Fruit fly (Drosophila melanogaster) whole organism, embryonic: ENCODE results near the gene Bili.

Experiments used
- CG10431 ChIP-seq: fragments of 200-800 bp; sonication (Bioruptor generic); optimal IDR thresholded peaks from 3 replicates; lab custom pipeline; 2018; ENCODE audit warnings: missing biosample characterization, mild to moderate bottlenecking, missing genetic modification characterization
- CG11093 ChIP-seq: fragments of 200-800 bp; sonication (Bioruptor generic); IDR thresholded peaks from 3 replicates; pipeline ENCODE4 v1.3.6; 2022; ENCODE audit warnings: missing biosample characterization, missing genetic modification characterization
- CG11398 ChIP-seq: fragments of 200-800 bp; sonication (Bioruptor generic); optimal IDR thresholded peaks from 2 replicates; lab custom pipeline; 2016; ENCODE audit warnings: missing biosample characterization, missing genetic modification characterization
- CG12219 ChIP-seq: fragments of 200-800 bp; sonication (Bioruptor generic); optimal IDR thresholded peaks from 3 replicates; lab custom pipeline; 2018; ENCODE audit warnings: missing biosample characterization, mild to moderate bottlenecking, missing genetic modification characterization
- CG14667 ChIP-seq: fragments of 200-800 bp; sonication (Bioruptor generic); IDR thresholded peaks from 2 replicates; pipeline ENCODE4 v1.3.6; 2022; ENCODE audit warnings: missing biosample characterization, missing genetic modification characterization
- CG14965 ChIP-seq: fragments of 200-800 bp; sonication (Bioruptor generic); optimal IDR thresholded peaks from 2 replicates; lab custom pipeline; 2016; ENCODE audit warnings: missing biosample characterization, missing genetic modification characterization, borderline replicate concordance
- CG15601 ChIP-seq: fragments of 200-800 bp; sonication (Bioruptor generic); optimal IDR thresholded peaks from 3 replicates; lab custom pipeline; 2019; ENCODE audit warnings: missing biosample characterization, mild to moderate bottlenecking, missing genetic modification characterization, moderate library complexity
- CG1602 ChIP-seq: fragments of 200-800 bp; sonication (Bioruptor generic); optimal IDR thresholded peaks from 3 replicates; lab custom pipeline; 2016; ENCODE audit warnings: missing biosample characterization, missing genetic modification characterization
- CG17361 ChIP-seq: fragments of 200-800 bp; sonication (Bioruptor generic); IDR thresholded peaks from 3 replicates; pipeline ENCODE4 v1.3.6; 2022; ENCODE audit warnings: missing biosample characterization, missing genetic modification characterization
- CG17568 ChIP-seq: fragments of 200-800 bp; sonication (Bioruptor generic); optimal IDR thresholded peaks from 2 replicates; lab custom pipeline; 2018; ENCODE audit warnings: missing biosample characterization, mild to moderate bottlenecking, missing genetic modification characterization, moderate library complexity
- CG31441 ChIP-seq: fragments of 200-800 bp; sonication (Bioruptor generic); IDR thresholded peaks from 2 replicates; pipeline ENCODE4 v1.3.6; 2022; ENCODE audit warnings: missing biosample characterization, missing genetic modification characterization
- CG4730 ChIP-seq: fragments of 200-800 bp; sonication (Bioruptor generic); IDR thresholded peaks from 2 replicates; pipeline ENCODE4 v1.3.6; 2022; ENCODE audit warnings: missing biosample characterization, missing genetic modification characterization
- CG6689 ChIP-seq: fragments of 200-800 bp; sonication (Bioruptor generic); IDR thresholded peaks from 2 replicates; pipeline ENCODE4 v1.3.6; 2022; ENCODE audit warnings: missing biosample characterization, missing genetic modification characterization
- CG6765 ChIP-seq: fragments of 200-800 bp; sonication (Bioruptor generic); optimal IDR thresholded peaks from 3 replicates; lab custom pipeline; 2017; ENCODE audit warnings: missing biosample characterization, mild to moderate bottlenecking, missing genetic modification characterization
- CG6791 ChIP-seq: fragments of 200-800 bp; sonication (Bioruptor generic); IDR thresholded peaks from 3 replicates; pipeline ENCODE4 v1.3.6; 2022; ENCODE audit warnings: missing biosample characterization, missing genetic modification characterization; ENCODE audit not compliant: partially characterized antibody
- CG7271 ChIP-seq: fragments of 200-800 bp; sonication (Bioruptor generic); optimal IDR thresholded peaks from 2 replicates; lab custom pipeline; 2018; ENCODE audit warnings: missing biosample characterization, mild to moderate bottlenecking, missing genetic modification characterization, moderate library complexity
- CG7372 ChIP-seq: fragments of 200-800 bp; sonication (Bioruptor generic); IDR thresholded peaks from 2 replicates; pipeline ENCODE4 v1.3.6; 2022; ENCODE audit warnings: missing biosample characterization, missing genetic modification characterization
- CG7928 ChIP-seq: fragments of 200-800 bp; sonication (Bioruptor generic); optimal IDR thresholded peaks from 2 replicates; lab custom pipeline; 2017; ENCODE audit warnings: missing biosample characterization, mild to moderate bottlenecking, missing genetic modification characterization
- CG9727 ChIP-seq: fragments of 200-800 bp; sonication (Bioruptor generic); optimal IDR thresholded peaks from 3 replicates; lab custom pipeline; 2017; ENCODE audit warnings: missing biosample characterization, mild to moderate bottlenecking, missing genetic modification characterization
- Camta ChIP-seq: fragments of 200-800 bp; sonication (Bioruptor generic); optimal IDR thresholded peaks from 2 replicates; lab custom pipeline; 2016; ENCODE audit warnings: missing biosample characterization, missing genetic modification characterization
- Dip2 ChIP-seq: fragments of 200-800 bp; sonication (Bioruptor generic); IDR thresholded peaks from 2 replicates; pipeline ENCODE4 v1.3.6; 2022; ENCODE audit warnings: missing biosample characterization, missing genetic modification characterization
- Dref ChIP-seq: fragments of 200-800 bp; sonication (Bioruptor generic); IDR thresholded peaks from 2 replicates; pipeline ENCODE4 v1.3.6; 2022; ENCODE audit warnings: missing biosample characterization, missing genetic modification characterization
- Drgx ChIP-seq: fragments of 200-800 bp; sonication (Bioruptor generic); IDR thresholded peaks from 2 replicates; pipeline ENCODE4 v1.3.6; 2022; ENCODE audit warnings: missing biosample characterization, missing genetic modification characterization
- Fer3 ChIP-seq: fragments of 200-800 bp; sonication (Bioruptor generic); optimal IDR thresholded peaks from 2 replicates; lab custom pipeline; 2018; ENCODE audit warnings: missing biosample characterization, mild to moderate bottlenecking, missing genetic modification characterization, moderate library complexity
- Hr39 ChIP-seq: fragments of >200 bp; optimal IDR thresholded peaks from 2 replicates; lab custom pipeline; 2017
- Oaz ChIP-seq: fragments of 200-800 bp; sonication (Bioruptor generic); IDR thresholded peaks from 2 replicates; pipeline ENCODE4 v1.3.6; 2022; ENCODE audit warnings: missing biosample characterization, missing genetic modification characterization
- Oli ChIP-seq: fragments of 200-800 bp; sonication (Bioruptor generic); optimal IDR thresholded peaks from 2 replicates; lab custom pipeline; 2018; ENCODE audit warnings: missing biosample characterization, mild to moderate bottlenecking, missing genetic modification characterization, moderate library complexity
- Ravus ChIP-seq: fragments of 200-800 bp; sonication (Bioruptor generic); IDR thresholded peaks from 2 replicates; pipeline ENCODE4 v1.3.6; 2022; ENCODE audit warnings: missing biosample characterization, missing genetic modification characterization
- Side ChIP-seq: fragments of 200-800 bp; sonication (Bioruptor generic); optimal IDR thresholded peaks from 2 replicates; lab custom pipeline; 2016; ENCODE audit warnings: missing biosample characterization, missing genetic modification characterization
- Six4 ChIP-seq: fragments of 200-800 bp; sonication (Bioruptor generic); optimal IDR thresholded peaks from 2 replicates; lab custom pipeline; 2016; ENCODE audit warnings: missing biosample characterization, missing genetic modification characterization
- Sox100B ChIP-seq: fragments of 200-800 bp; sonication (Bioruptor generic); optimal IDR thresholded peaks from 3 replicates; lab custom pipeline; 2018; ENCODE audit warnings: missing biosample characterization, mild to moderate bottlenecking, missing genetic modification characterization
- Taf1 ChIP-seq: fragments of 200-800 bp; sonication (Bioruptor generic); IDR thresholded peaks from 2 replicates; pipeline ENCODE4 v1.3.6; 2022; ENCODE audit warnings: missing biosample characterization, missing genetic modification characterization
- Usf ChIP-seq: fragments of 200-800 bp; sonication (Bioruptor generic); optimal IDR thresholded peaks from 2 replicates; lab custom pipeline; 2017; ENCODE audit warnings: missing genotype, missing biosample characterization, missing genetic modification characterization
- ab ChIP-seq: fragments of 200-800 bp; sonication (Bioruptor generic); optimal IDR thresholded peaks from 2 replicates; lab custom pipeline; 2016; ENCODE audit warnings: missing biosample characterization, missing genetic modification characterization
- bsh ChIP-seq, 2 experiments: fragments of 200-800 bp; sonication (Bioruptor generic); optimal IDR thresholded peaks; 2 replicates each; lab custom pipeline; 2017 to 2018; ENCODE audit warnings: mild to moderate bottlenecking in 2 of 2, missing biosample characterization in 2 of 2, missing genetic modification characterization in 2 of 2, moderate library complexity in 1 of 2
- chinmo ChIP-seq: fragments of 200-800 bp; sonication (Bioruptor generic); IDR thresholded peaks from 4 replicates; pipeline ENCODE4 v1.3.6; 2022; ENCODE audit warnings: missing biosample characterization, missing genetic modification characterization; ENCODE audit not compliant: partially characterized antibody
- ems ChIP-seq: fragments of 200-800 bp; sonication (Bioruptor generic); optimal IDR thresholded peaks from 3 replicates; lab custom pipeline; 2016; ENCODE audit warnings: missing biosample characterization, missing genetic modification characterization
- gcm2 ChIP-seq: fragments of 200-800 bp; sonication (Bioruptor generic); optimal IDR thresholded peaks from 2 replicates; lab custom pipeline; 2016; ENCODE audit warnings: missing biosample characterization, missing genetic modification characterization
- ind ChIP-seq: fragments of 200-800 bp; sonication (Bioruptor generic); optimal IDR thresholded peaks from 3 replicates; lab custom pipeline; 2016; ENCODE audit warnings: missing biosample characterization, missing genetic modification characterization
- kah ChIP-seq: fragments of 200-800 bp; sonication (Bioruptor generic); optimal IDR thresholded peaks from 2 replicates; lab custom pipeline; 2018; ENCODE audit warnings: missing biosample characterization, mild to moderate bottlenecking, missing genetic modification characterization
- knrl ChIP-seq: fragments of 200-800 bp; sonication (Bioruptor generic); IDR thresholded peaks from 3 replicates; pipeline ENCODE4 v1.3.6; 2022; ENCODE audit warnings: missing biosample characterization, missing genetic modification characterization; ENCODE audit not compliant: partially characterized antibody
- lilli ChIP-seq: fragments of 200-800 bp; sonication (Bioruptor generic); optimal IDR thresholded peaks from 3 replicates; lab custom pipeline; 2016; ENCODE audit warnings: missing biosample characterization, missing genetic modification characterization
- lov ChIP-seq, 2 experiments: fragments of 200-800 bp in 1 of 2; fragments of >200 bp in 1 of 2; sonication (Bioruptor generic) in 1 of 2; IDR thresholded peaks in 1 of 2; optimal IDR thresholded peaks in 1 of 2; 2 replicates in 1 of 2; 3 replicates in 1 of 2; pipeline versions ENCODE4 v1.3.6 to Lab custom; 2017 to 2022; ENCODE audit warnings: missing biosample characterization in 1 of 2, missing genetic modification characterization in 1 of 2
- odd ChIP-seq: fragments of 200-800 bp; sonication (Bioruptor generic); optimal IDR thresholded peaks from 2 replicates; lab custom pipeline; 2017; ENCODE audit warnings: missing biosample characterization, mild to moderate bottlenecking, missing genetic modification characterization
- otp ChIP-seq: fragments of 200-800 bp; sonication (Bioruptor generic); IDR thresholded peaks from 3 replicates; pipeline ENCODE4, ENCODE4 v1.3.6; 2022; ENCODE audit warnings: missing biosample characterization, missing genetic modification characterization
- peb ChIP-seq: fragments of 200-800 bp; sonication (Bioruptor generic); IDR thresholded peaks from 2 replicates; pipeline ENCODE4 v1.3.6; 2022; ENCODE audit warnings: missing biosample characterization, missing genetic modification characterization
- pita ChIP-seq: fragments of 200-800 bp; sonication (Bioruptor generic); optimal IDR thresholded peaks from 2 replicates; lab custom pipeline; 2017; ENCODE audit warnings: missing biosample characterization, mild to moderate bottlenecking, missing genetic modification characterization
- rib ChIP-seq: fragments of 200-800 bp; sonication (Bioruptor generic); IDR thresholded peaks from 2 replicates; pipeline ENCODE4 v1.3.6; 2022; ENCODE audit warnings: missing biosample characterization, missing genetic modification characterization
- sug ChIP-seq: fragments of 200-800 bp; optimal IDR thresholded peaks from 2 replicates; lab custom pipeline; 2019; ENCODE audit warnings: missing biosample characterization, mild to moderate bottlenecking, missing genetic modification characterization, moderate library complexity
- trem ChIP-seq: fragments of 200-800 bp; optimal IDR thresholded peaks from 3 replicates; lab custom pipeline; 2019; ENCODE audit warnings: missing biosample characterization, mild to moderate bottlenecking, missing genetic modification characterization, moderate library complexity
- yki ChIP-seq: fragments of >200 bp; optimal IDR thresholded peaks from 3 replicates; lab custom pipeline; 2018

Gene Bili

DNA sequence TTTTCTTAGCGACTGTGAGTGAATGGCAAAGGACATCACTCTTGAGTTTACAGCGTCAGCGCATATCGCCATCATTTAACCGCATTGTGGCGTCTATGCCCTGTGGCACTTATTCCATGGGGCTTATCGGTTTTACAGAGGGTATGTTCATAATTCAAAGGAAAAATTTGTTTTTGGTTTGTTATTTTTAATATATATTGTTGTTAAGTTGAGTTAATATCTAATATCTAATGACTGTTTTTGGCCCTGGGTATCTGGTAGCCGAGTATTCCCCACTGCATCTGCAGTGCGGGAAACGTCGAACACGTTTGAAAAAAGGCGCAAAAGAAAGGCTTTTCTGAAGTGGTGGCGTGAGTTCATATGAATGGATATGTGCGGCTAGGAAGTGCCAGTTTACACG is 47.4 kb downstream of the Bili start (continued):
- peak; percentile 56; the same call in 2 of the 3 replicates for TF ChIP-seq CG17361
- TF ChIP-seq CG10431, result no peak
- TF ChIP-seq Oaz (GFP tag; lab: Robert Waterston, UW), result no peak
- no peak for TF ChIP-seq sug (tag; lab: Kevin White, UChicago)
- peak; percentile 22; the same call in 1 of the 2 replicates for TF ChIP-seq CG7372 (GFP tag; lab: Robert Waterston, UW)
- TF ChIP-seq CG15601 (tag; lab: Kevin White, UChicago), result peak; percentile 67
- TF ChIP-seq CG6689 (GFP tag; lab: Robert Waterston, UW), result peak; percentile 75
- TF ChIP-seq Side, result no peak
- no peak for TF ChIP-seq yki
- no peak for TF ChIP-seq Camta (GFP tag; lab: Kevin White, UChicago)
- TF ChIP-seq CG7271 (tag; lab: Kevin White, UChicago), result peak; percentile 51
- no peak for TF ChIP-seq ind
- no peak for TF ChIP-seq pita
- TF ChIP-seq CG4730 (GFP tag; lab: Robert Waterston, UW), result peak; percentile 57
- TF ChIP-seq ems, result no peak
- no peak for TF ChIP-seq chinmo
- TF ChIP-seq Six4 (GFP tag; lab: Kevin White, UChicago), result peak; percentile 5
- TF ChIP-seq lilli (GFP tag; lab: Kevin White, UChicago), result peak; percentile 68
- TF ChIP-seq CG14965 (GFP tag; lab: Kevin White, UChicago), result no peak
- TF ChIP-seq CG6765 (GFP tag; lab: Kevin White, UChicago), result no peak
- TF ChIP-seq peb (GFP tag; lab: Robert Waterston, UW), result 0 out of 2 replicates have a peak, but pooled peaks have one; percentile 7
- TF ChIP-seq kah (GFP tag; lab: Kevin White, UChicago), result no peak
- TF ChIP-seq Taf1, result no peak
- no peak for TF ChIP-seq Dip2
- TF ChIP-seq CG7928, result no peak
- TF ChIP-seq rib (GFP tag; lab: Robert Waterston, UW), result no peak
- TF ChIP-seq CG6791 (GFP tag; lab: Robert Waterston, UW), result no peak
- peak; percentile 47; the same call in 1 of the 2 replicates for TF ChIP-seq CG14667 (GFP tag; lab: Robert Waterston, UW)
- no peak for TF ChIP-seq Hr39 (lab: Kevin White, UChicago)
- no peak for TF ChIP-seq Fer3 (tag; lab: Kevin White, UChicago)
- TF ChIP-seq ab (GFP tag; lab: Kevin White, UChicago), result no peak
- peak; percentile 70 for TF ChIP-seq Oli (tag; lab: Kevin White, UChicago)
- TF ChIP-seq Drgx (GFP tag; lab: Robert Waterston, UW), result 0 out of 2 replicates have a peak, but pooled peaks have one; percentile 33
- TF ChIP-seq CG1602 (GFP tag; lab: Kevin White, UChicago), result peak; percentile 83
- TF ChIP-seq Usf, result peak; percentile 68
- no peak for TF ChIP-seq knrl (GFP tag; lab: Robert Waterston, UW)
- TF ChIP-seq CG11093 (GFP tag; lab: Robert Waterston, UW), result 0 out of 3 replicates have a peak, but pooled peaks have one; percentile 53
- peak; percentile 13 for TF ChIP-seq Sox100B (GFP tag; lab: Kevin White, UChicago)
- TF ChIP-seq gcm2 (GFP tag; lab: Kevin White, UChicago), result peak; percentile 12
- peak; percentile 42 for TF ChIP-seq CG17568 (GFP tag; lab: Kevin White, UChicago)
- peak; percentile 13 for TF ChIP-seq odd
- peak; percentile 25 to 86 for TF ChIP-seq bsh (GFP tag; optimal IDR thresholded peaks at IDR 0.05; lab: Kevin White, UChicago)
- no peak for TF ChIP-seq Ravus (GFP tag; lab: Robert Waterston, UW)
- peak; percentile 65 for TF ChIP-seq CG31441 (GFP tag; lab: Robert Waterston, UW)
- TF ChIP-seq trem, result peak; percentile 45
- peak; percentile 75 for TF ChIP-seq CG9727
- no peak for TF ChIP-seq CG11398 (GFP tag; lab: Kevin White, UChicago)
- peak; percentile 59 for TF ChIP-seq CG12219 (GFP tag; lab: Kevin White, UChicago)
- TF ChIP-seq otp (GFP tag; lab: Robert Waterston, UW), result peak; percentile 89
- TF ChIP-seq Dref (GFP tag; lab: Robert Waterston, UW), result no peak
- TF ChIP-seq lov (optimal IDR thresholded peaks at IDR 0.05; lab: Kevin White, UChicago), result no peak
- TF ChIP-seq lov (GFP tag; IDR thresholded peaks at IDR 0.05; lab: Robert Waterston, UW), result 0 out of 3 replicates have a peak, but pooled peaks have one; percentile 23
